Worm (Caenorhabditis elegans): Measurements from ENCODE around the gene nmur-1.

Gene nmur-1

DNA sequence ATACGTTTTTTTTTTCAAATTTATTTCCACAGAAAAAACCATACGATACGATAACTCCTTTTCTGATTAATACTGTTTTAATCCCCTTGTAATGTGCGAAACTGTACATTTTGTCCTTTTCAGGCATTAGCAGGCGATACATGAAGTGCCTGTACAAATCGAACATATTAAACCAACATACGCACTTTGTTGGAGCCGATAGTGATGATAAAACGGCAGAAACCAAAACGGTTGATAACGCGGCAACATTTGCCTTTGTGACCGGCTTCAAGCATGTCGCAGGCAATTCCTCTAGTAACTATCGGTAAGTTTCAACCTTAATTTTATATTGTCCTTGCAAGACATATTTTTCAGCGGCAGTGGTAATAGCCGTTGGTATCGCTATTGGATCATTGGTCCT is 53.5 kb downstream of the nmur-1 start, which contains the start of gene nep-22:
Gene nep-22 (plus strand): TSS at position 245 of the 400 bp plus-strand sequence.
- peak; percentile 86 for TF ChIP-seq fos-1 (tag; optimal IDR thresholded peaks at IDR 0.05)
- TF ChIP-seq lin-11 (tag; optimal IDR thresholded peaks at IDR 0.05) = no peak
